Worm (Caenorhabditis elegans) whole organism, young adult: ENCODE results near the gene slt-1.

Experiments
- B0261.1 ChIP-seq: sonication (generic microtip); optimal IDR thresholded peaks from 2 replicates; lab custom pipeline; 2016; ENCODE audit warnings: mild to moderate bottlenecking, missing genetic modification characterization, moderate library complexity, missing compliant biosample characterization
- B0336.3 ChIP-seq: fragments of 200-800 bp; sonication (Bioruptor generic); IDR thresholded peaks from 2 replicates; pipeline ENCODE4 v1.3.6; 2022; ENCODE audit warnings: missing genetic modification characterization, missing compliant biosample characterization
- F33H1.4 ChIP-seq: fragments of 200-800 bp; sonication (Bioruptor generic); IDR thresholded peaks from 2 replicates; pipeline ENCODE4 v1.3.6; 2022; ENCODE audit warnings: missing genetic modification reagents, missing genetic modification characterization, missing compliant biosample characterization
- F57A8.1 ChIP-seq: fragments of 200-800 bp; sonication (Bioruptor generic); optimal IDR thresholded peaks from 2 replicates; lab custom pipeline; 2018; ENCODE audit warnings: mild to moderate bottlenecking, missing genetic modification characterization, moderate library complexity, missing compliant biosample characterization
- Y79H2A.3 ChIP-seq: fragments of 200-800 bp; sonication (Bioruptor generic); conservative IDR thresholded peaks from 2 replicates; pipeline ENCODE4 v1.3.6; 2022; ENCODE audit warnings: missing genetic modification reagents, missing genetic modification characterization, missing compliant biosample characterization
- ZK185.1 ChIP-seq: sonication (generic microtip); optimal IDR thresholded peaks from 2 replicates; lab custom pipeline; 2016; ENCODE audit warnings: mild to moderate bottlenecking, missing genetic modification characterization, missing compliant biosample characterization; ENCODE audit not compliant: poor library complexity, severe bottlenecking
- attf-6 ChIP-seq: fragments of 200-800 bp; sonication (Bioruptor generic); IDR thresholded peaks from 2 replicates; pipeline ENCODE4 v1.3.6; 2022; ENCODE audit warnings: missing genetic modification reagents, missing genetic modification characterization, missing compliant biosample characterization
- ceh-79 ChIP-seq: sonication (generic microtip); optimal IDR thresholded peaks from 2 replicates; lab custom pipeline; 2017; ENCODE audit warnings: mild to moderate bottlenecking, missing genetic modification characterization, missing compliant biosample characterization
- ceh-91 ChIP-seq: fragments of 200-800 bp; sonication (Bioruptor generic); IDR thresholded peaks from 2 replicates; pipeline ENCODE4 v1.3.6; 2022; ENCODE audit warnings: missing genetic modification reagents, missing genetic modification characterization, missing compliant biosample characterization
- dpff-1 ChIP-seq: sonication (generic microtip); optimal IDR thresholded peaks from 2 replicates; lab custom pipeline; 2017; ENCODE audit warnings: mild to moderate bottlenecking, missing genetic modification characterization, missing compliant biosample characterization
- dpl-1 ChIP-seq: fragments of 150-350 bp; optimal IDR thresholded peaks from 2 replicates; lab custom pipeline; 2014; ENCODE audit warnings: missing biosample characterization, missing genetic modification reagents, missing genetic modification characterization
- him-1 ChIP-seq: sonication (generic microtip); optimal IDR thresholded peaks from 2 replicates; lab custom pipeline; 2016; ENCODE audit warnings: missing genotype, missing genetic modification reagents, missing genetic modification characterization, missing compliant biosample characterization
- hlh-12 ChIP-seq: sonication (generic microtip); optimal IDR thresholded peaks from 2 replicates; lab custom pipeline; 2016; ENCODE audit warnings: missing genetic modification characterization, missing compliant biosample characterization
- hmg-1.2 ChIP-seq: fragments of 200-800 bp; sonication (Bioruptor generic); IDR thresholded peaks from 2 replicates; pipeline ENCODE4 v1.3.6; 2022; ENCODE audit warnings: missing genetic modification reagents, missing genetic modification characterization, missing compliant biosample characterization
- lag-1 ChIP-seq: fragments of 200-800 bp; sonication (Bioruptor generic); IDR thresholded peaks from 2 replicates; pipeline ENCODE4 v1.3.6; 2022; ENCODE audit warnings: missing genetic modification reagents, missing genetic modification characterization, missing compliant biosample characterization
- lin-26 ChIP-seq: fragments of 200-800 bp; sonication (Bioruptor generic); IDR thresholded peaks from 2 replicates; pipeline ENCODE4 v1.3.6; 2022; ENCODE audit warnings: missing genetic modification reagents, missing genetic modification characterization, missing compliant biosample characterization
- lin-35 ChIP-seq, 3 experiments: fragments of 150-350 bp in 2 of 3; sonication (generic microtip) in 1 of 3; optimal IDR thresholded peaks; 2 replicates each; lab custom pipeline; 2014 to 2018; ENCODE audit warnings: missing biosample characterization in 3 of 3, missing genetic modification characterization in 3 of 3, missing genetic modification reagents in 3 of 3
- lin-40 ChIP-seq: sonication (generic microtip); optimal IDR thresholded peaks from 2 replicates; lab custom pipeline; 2016; ENCODE audit warnings: missing genetic modification characterization, mild to moderate bottlenecking, missing compliant biosample characterization, missing genotype, missing genetic modification reagents
- mel-28 ChIP-seq: sonication (generic microtip); optimal IDR thresholded peaks from 2 replicates; lab custom pipeline; 2016; ENCODE audit warnings: borderline replicate concordance, mild to moderate bottlenecking, missing genetic modification characterization, missing compliant biosample characterization
- mes-4 ChIP-seq: sonication (generic microtip); optimal IDR thresholded peaks from 2 replicates; lab custom pipeline; 2016; ENCODE audit warnings: missing genotype, missing genetic modification characterization, missing compliant biosample characterization
- nfya-2 ChIP-seq: fragments of 200-800 bp; sonication (Bioruptor generic); IDR thresholded peaks from 2 replicates; pipeline ENCODE4 v1.3.6; 2022; ENCODE audit warnings: missing genetic modification reagents, missing genetic modification characterization, missing compliant biosample characterization
- nfyb-1 ChIP-seq: fragments of 200-800 bp; sonication (Bioruptor generic); IDR thresholded peaks from 2 replicates; pipeline ENCODE4 v1.3.6; 2022; ENCODE audit warnings: missing genetic modification reagents, missing genetic modification characterization, missing compliant biosample characterization
- nhr-120 ChIP-seq: fragments of 200-800 bp; sonication (Bioruptor generic); IDR thresholded peaks from 2 replicates; pipeline ENCODE4 v1.3.6; 2022; ENCODE audit warnings: missing genetic modification characterization, missing compliant biosample characterization
- nhr-27 ChIP-seq: fragments of 200-800 bp; sonication (Bioruptor generic); optimal IDR thresholded peaks from 2 replicates; lab custom pipeline; 2018; ENCODE audit warnings: mild to moderate bottlenecking, missing genetic modification characterization, moderate library complexity, missing compliant biosample characterization
- pbrm-1 ChIP-seq: fragments of 200-800 bp; sonication (Bioruptor generic); IDR thresholded peaks from 2 replicates; pipeline ENCODE4 v1.3.6; 2022; ENCODE audit warnings: missing genetic modification reagents, missing genetic modification characterization, missing compliant biosample characterization
- repo-1 ChIP-seq: sonication (generic microtip); optimal IDR thresholded peaks from 2 replicates; lab custom pipeline; 2017; ENCODE audit warnings: mild to moderate bottlenecking, missing genetic modification characterization, missing compliant biosample characterization
- sea-2 ChIP-seq: fragments of 200-800 bp; sonication (Bioruptor generic); IDR thresholded peaks from 2 replicates; pipeline ENCODE4 v1.3.6; 2022; ENCODE audit warnings: missing genetic modification characterization, missing compliant biosample characterization
- snpc-3.4 ChIP-seq: sonication (generic microtip); optimal IDR thresholded peaks from 2 replicates; lab custom pipeline; 2017; ENCODE audit warnings: missing genetic modification characterization, mild to moderate bottlenecking, missing compliant biosample characterization, antibody characterized with exemption, moderate library complexity, missing genotype, missing genetic modification reagents
- snpc-4 ChIP-seq, 5 experiments: fragments of 150-350 bp in 1 of 5; sonication (generic microtip) in 4 of 5; optimal IDR thresholded peaks; 2 replicates each; lab custom pipeline; 2014 to 2018; ENCODE audit warnings: missing genetic modification characterization in 5 of 5, missing biosample characterization in 3 of 5, antibody characterized with exemption in 2 of 5, mild to moderate bottlenecking in 2 of 5, missing compliant biosample characterization in 2 of 5, missing genotype in 2 of 5, moderate library complexity in 2 of 5, missing genetic modification reagents in 1 of 5
- somi-1 ChIP-seq: fragments of 200-800 bp; sonication (Bioruptor generic); optimal IDR thresholded peaks from 2 replicates; lab custom pipeline; 2018; ENCODE audit warnings: mild to moderate bottlenecking, missing genetic modification characterization, missing compliant biosample characterization
- tbx-9 ChIP-seq: sonication (generic microtip); optimal IDR thresholded peaks from 2 replicates; lab custom pipeline; 2016; ENCODE audit warnings: borderline replicate concordance, missing genetic modification characterization, inconsistent platforms, missing compliant biosample characterization
- zfh-2 ChIP-seq: fragments of 200-800 bp; sonication (Bioruptor generic); conservative IDR thresholded peaks from 2 replicates; pipeline ENCODE4 v1.3.6; 2022; ENCODE audit warnings: missing genetic modification reagents, missing genetic modification characterization, missing compliant biosample characterization
- ztf-18 ChIP-seq: sonication (generic microtip); optimal IDR thresholded peaks from 2 replicates; lab custom pipeline; 2016; ENCODE audit warnings: missing genotype, mild to moderate bottlenecking, missing genetic modification characterization, missing compliant biosample characterization
- ztf-22 ChIP-seq: fragments of 200-800 bp; sonication (Bioruptor generic); optimal IDR thresholded peaks from 2 replicates; lab custom pipeline; 2018; ENCODE audit warnings: mild to moderate bottlenecking, missing genetic modification characterization, moderate library complexity, missing compliant biosample characterization
- ztf-25 ChIP-seq: fragments of 200-800 bp; sonication (Bioruptor generic); IDR thresholded peaks from 2 replicates; pipeline ENCODE4 v1.3.6; 2022; ENCODE audit warnings: missing genetic modification reagents, missing genetic modification characterization, missing compliant biosample characterization
- ztf-28 ChIP-seq: fragments of 200-800 bp; sonication (Bioruptor generic); IDR thresholded peaks from 2 replicates; pipeline ENCODE4 v1.3.6; 2022; ENCODE audit warnings: missing genetic modification reagents, missing genetic modification characterization, missing compliant biosample characterization

slt-1 gene

DNA sequence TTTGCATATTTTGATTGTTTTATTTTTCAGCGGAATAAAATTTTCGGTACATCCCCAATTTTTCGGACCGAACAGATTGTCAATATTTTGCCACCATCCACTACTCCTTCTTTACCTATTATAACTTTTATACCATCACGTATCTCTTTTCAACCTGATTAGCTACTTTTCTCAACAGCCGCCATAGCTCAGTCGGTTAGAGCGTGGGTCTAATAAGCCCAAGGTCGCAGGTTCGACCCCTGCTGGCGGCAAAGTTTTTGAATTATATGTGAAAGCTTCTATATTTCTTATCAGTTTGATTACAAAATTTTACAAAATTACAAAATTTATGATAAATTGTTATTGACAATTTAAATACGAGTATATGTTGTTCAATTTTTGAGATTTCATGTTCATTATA is 4.9 kb downstream of the slt-1 start (continued):
- TF ChIP-seq him-1 (tag; lab: Kevin White, UChicago) = peak; percentile 77
- peak; percentile 80 for TF ChIP-seq lin-26
- TF ChIP-seq mes-4 = peak; percentile 34
- TF ChIP-seq zfh-2 (GFP tag; lab: Robert Waterston, UW) = no peak
- peak; percentile 71 for TF ChIP-seq B0261.1 (tag; lab: Kevin White, UChicago)

DNA sequence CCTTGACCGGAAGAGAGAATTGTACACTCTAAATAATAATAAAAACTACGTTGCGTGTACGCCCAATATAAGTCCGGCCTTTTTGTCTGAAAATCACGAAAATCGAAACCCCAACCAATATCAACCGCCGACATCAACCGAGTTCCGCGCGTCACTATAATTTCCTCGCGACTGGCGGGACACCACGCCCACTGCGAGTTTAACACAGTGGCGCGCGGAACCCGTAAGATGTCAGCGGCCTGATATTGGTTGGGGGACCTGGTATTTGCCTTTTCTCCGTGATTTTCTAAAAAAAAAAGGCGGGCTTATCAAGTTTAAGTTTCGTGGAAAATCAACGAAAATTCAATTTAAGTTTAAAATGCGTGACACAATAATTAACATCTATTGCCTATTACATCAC is 6.3 kb downstream of the slt-1 start:
- no peak for TF ChIP-seq somi-1
- TF ChIP-seq snpc-4 (GFP tag; optimal IDR thresholded peaks at IDR 0.05; lab: Kevin White, UChicago) = no peak
- peak in 3 of 4 experiments; percentile 69 to 91 (median 88) for TF ChIP-seq snpc-4 (tag; optimal IDR thresholded peaks at IDR 0.05; lab: Kevin White, UChicago)

DNA sequence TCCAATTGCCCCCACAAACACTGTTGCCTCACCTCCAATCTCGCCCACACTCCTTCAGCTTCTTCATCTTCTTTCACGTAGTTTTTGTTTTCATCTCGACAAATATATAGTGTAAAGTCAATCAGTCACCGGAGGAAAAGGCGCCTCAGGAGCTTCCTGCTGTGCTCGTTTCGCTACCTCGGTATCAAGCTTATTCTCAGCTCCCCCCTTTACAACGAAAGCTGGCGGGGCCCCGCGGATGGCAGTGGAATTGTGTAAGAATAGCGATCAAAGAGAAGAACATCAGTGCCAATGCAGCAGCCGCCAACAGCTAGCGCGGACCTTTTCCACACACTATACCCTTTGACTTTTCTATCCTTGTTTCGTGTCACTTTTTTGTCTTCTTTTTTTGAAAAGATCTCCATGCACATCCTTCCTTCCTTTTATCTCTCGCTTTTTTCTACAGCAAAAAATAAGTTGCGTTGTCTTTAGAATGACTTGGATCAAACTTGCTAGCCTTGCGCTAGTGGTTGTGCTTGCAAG is 10.3 kb downstream of the slt-1 start, which contains the start of gene csq-1:
TSS of gene csq-1 (plus strand) at position 472 of the 522 bp plus-strand sequence.
- peak; percentile 42; the same call in 1 of the 2 replicates for TF ChIP-seq zfh-2 (GFP tag; lab: Robert Waterston, UW)
- no peak for TF ChIP-seq F33H1.4 (GFP tag; lab: Robert Waterston, UW)

DNA sequence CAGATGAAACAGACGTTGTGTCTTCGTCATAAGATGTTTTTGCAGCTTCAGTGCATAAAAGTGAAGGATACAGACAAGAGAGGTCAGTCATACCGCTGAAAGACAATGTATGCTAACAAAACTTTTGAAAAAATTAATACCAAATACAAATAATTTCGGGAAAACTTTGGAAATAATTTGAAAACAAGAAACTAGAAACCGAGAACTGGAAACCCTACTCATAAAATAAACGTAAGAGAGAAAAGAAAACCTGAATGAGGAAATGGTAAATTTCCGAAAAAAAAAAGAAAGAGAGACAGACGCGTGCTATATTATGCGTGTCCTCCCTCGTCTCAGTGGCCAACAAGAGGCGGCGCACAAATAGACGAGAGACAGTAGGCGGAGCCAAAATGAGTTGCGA is 18.8 kb downstream of the slt-1 start, which contains the start of gene sox-3:
TSS of gene sox-3 (minus strand) at position 101 of the 400 bp plus-strand sequence.
- TF ChIP-seq mel-28 (no peak), lag-1 (GFP tag; lab: Robert Waterston, UW) (no peak), ceh-79 (no peak), attf-6 (no peak), F57A8.1 (GFP tag; lab: Kevin White, UChicago) (no peak)

DNA sequence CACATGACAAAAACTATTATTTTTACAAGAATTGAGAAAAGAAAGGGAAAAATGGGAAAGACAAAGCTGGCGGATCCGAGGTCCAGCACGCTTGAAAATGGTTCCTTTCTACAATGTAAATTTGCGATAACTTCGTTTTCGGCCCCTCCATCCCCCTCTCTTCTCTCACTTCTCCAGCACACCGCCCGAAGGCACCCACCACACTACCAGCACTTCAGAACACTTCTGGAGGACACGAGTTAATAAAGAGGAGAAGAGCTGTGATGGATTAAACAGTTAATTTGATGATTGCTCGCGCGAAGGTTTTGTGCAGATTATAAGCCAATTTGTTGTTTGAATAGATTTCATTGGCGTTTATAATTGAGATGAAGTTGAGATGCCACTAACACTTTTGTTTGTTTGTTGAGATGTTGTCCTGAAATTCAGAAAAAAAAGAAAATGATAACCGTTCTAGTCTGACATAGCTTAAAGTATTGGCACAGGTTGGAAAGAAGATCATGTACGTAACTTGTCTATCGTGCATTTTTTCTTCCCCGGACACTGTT is 20.6 kb downstream of the slt-1 start:
- TF ChIP-seq zfh-2 (GFP tag; lab: Robert Waterston, UW) = peak; percentile 42; the same call in 1 of the 2 replicates
- no peak for TF ChIP-seq ztf-22 (GFP tag; lab: Kevin White, UChicago)
- TF ChIP-seq, all 124 proteins: peak for 1

DNA sequence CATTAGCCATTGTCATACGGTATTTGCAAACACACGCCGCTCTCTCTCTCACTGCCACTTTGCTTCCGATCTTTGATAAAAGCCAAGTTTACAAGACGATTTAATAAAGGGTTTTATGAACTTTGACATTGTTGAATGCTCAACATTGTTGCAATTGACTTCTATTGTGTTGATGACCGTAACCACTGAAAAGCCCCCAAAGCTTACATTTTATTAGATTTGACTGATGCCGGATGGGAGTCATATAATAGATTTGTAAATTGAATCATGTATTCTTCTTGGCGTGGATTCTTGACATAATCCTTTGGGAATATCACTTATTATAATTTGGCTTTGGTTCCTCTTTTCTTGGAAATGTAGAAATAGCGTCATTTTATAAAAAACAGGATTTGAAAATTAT is 21.8 kb downstream of the slt-1 start:
- TF ChIP-seq ceh-91 (GFP tag; lab: Robert Waterston, UW) (no peak), snpc-3.4 (no peak), ztf-28 (no peak), sea-2 (GFP tag; lab: Robert Waterston, UW) (no peak), tbx-9 (no peak), lin-35 (GFP tag; optimal IDR thresholded peaks at IDR 0.05; lab: Kevin White, UChicago) (no peak)

DNA sequence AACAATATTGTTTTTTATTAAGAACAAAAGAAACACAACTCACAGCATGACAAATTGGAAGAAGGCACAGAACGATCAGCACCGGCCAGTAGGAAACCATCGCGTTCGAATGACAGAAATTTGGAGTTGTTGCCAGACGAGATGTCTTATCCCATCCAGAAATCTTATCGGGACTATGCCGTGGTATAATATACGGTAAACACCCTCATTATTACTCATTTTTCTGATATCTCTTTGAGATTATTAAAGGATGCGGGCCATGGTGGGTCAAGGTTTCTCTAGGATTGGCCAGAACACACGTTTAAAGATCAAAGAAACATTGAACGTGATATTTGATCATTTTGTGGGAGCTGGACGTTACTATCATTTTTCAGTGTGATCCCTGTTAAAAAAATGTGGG is 25.7 kb downstream of the slt-1 start, which contains the start of gene hch-1:
TSS of gene hch-1 (minus strand) at position 112 of the 400 bp plus-strand sequence.
- TF ChIP-seq Y79H2A.3 (GFP tag; lab: Robert Waterston, UW) (no peak), ztf-25 (GFP tag; lab: Robert Waterston, UW) (no peak), lin-40 (no peak), pbrm-1 (GFP tag; lab: Robert Waterston, UW) (no peak), ztf-18 (tag; lab: Kevin White, UChicago) (no peak), dpff-1 (tag; lab: Kevin White, UChicago) (no peak), nhr-120 (GFP tag; lab: Robert Waterston, UW) (no peak), hlh-12 (tag; lab: Kevin White, UChicago) (no peak), dpl-1 (no peak), snpc-3.4 (no peak), ZK185.1 (tag; lab: Kevin White, UChicago) (no peak), repo-1 (tag; lab: Kevin White, UChicago) (no peak), nfyb-1 (GFP tag; lab: Robert Waterston, UW) (no peak), nfya-2 (GFP tag; lab: Robert Waterston, UW) (no peak), ceh-91 (GFP tag; lab: Robert Waterston, UW) (no peak), B0336.3 (GFP tag; lab: Robert Waterston, UW) (no peak), nhr-27 (tag; lab: Kevin White, UChicago) (no peak), hmg-1.2 (GFP tag; lab: Robert Waterston, UW) (no peak)
